Fruit fly (Drosophila melanogaster): Measurements from ENCODE around the gene CG9213.

The CG9213 gene

dm6 chrX:15618953-15619630 is 44.8 kb upstream of the CG9213 start (continued):
- TF ChIP-seq CG9437 (GFP tag; optimal IDR thresholded peaks at IDR 0.05): peak; percentile 56
- TF ChIP-seq ems (GFP tag; optimal IDR thresholded peaks at IDR 0.05): peak; percentile 66
- peak; percentile 53 for TF ChIP-seq CG10267 (tag; optimal IDR thresholded peaks at IDR 0.05)
- no peak for TF ChIP-seq CG9797 (GFP tag; optimal IDR thresholded peaks at IDR 0.05)
- peak; percentile 27 for TF ChIP-seq dm (GFP tag; optimal IDR thresholded peaks at IDR 0.05)
- peak; percentile 80 for TF ChIP-seq CG18599 (GFP tag; optimal IDR thresholded peaks at IDR 0.05)
- TF ChIP-seq schlank (tag; optimal IDR thresholded peaks at IDR 0.05): peak; percentile 50
- TF ChIP-seq peb (GFP tag; IDR thresholded peaks at IDR 0.05): peak; percentile 43; the same call in 1 of the 2 replicates
- no peak for TF ChIP-seq ash1 (GFP tag; optimal IDR thresholded peaks at IDR 0.05)
- TF ChIP-seq CG33557 (GFP tag; optimal IDR thresholded peaks at IDR 0.05): peak; percentile 57
- TF ChIP-seq Fer1 (GFP tag; optimal IDR thresholded peaks at IDR 0.05): peak; percentile 78
- peak; percentile 60 for TF ChIP-seq HmgZ (tag; optimal IDR thresholded peaks at IDR 0.05)
- TF ChIP-seq CoRest (tag; optimal IDR thresholded peaks at IDR 0.05): peak; percentile 85
- TF ChIP-seq Gsc (GFP tag; IDR thresholded peaks at IDR 0.05): peak; percentile 53
- TF ChIP-seq vnd (GFP tag; IDR thresholded peaks at IDR 0.05; ENCODE audit: partially characterized antibody): no peak
- TF ChIP-seq kay (GFP tag; optimal IDR thresholded peaks at IDR 0.05): peak; percentile 77
- TF ChIP-seq CG4404 (GFP tag; IDR thresholded peaks at IDR 0.05): peak; percentile 52
- peak; percentile 80 for TF ChIP-seq CG17829 (tag; optimal IDR thresholded peaks at IDR 0.05)
- TF ChIP-seq CG14014 (GFP tag; IDR thresholded peaks at IDR 0.05): peak; percentile 72
- no peak for TF ChIP-seq CG1832 (GFP tag; optimal IDR thresholded peaks at IDR 0.05)
- TF ChIP-seq CG31441 (GFP tag; IDR thresholded peaks at IDR 0.05): peak; percentile 81
- TF ChIP-seq Drgx (GFP tag; IDR thresholded peaks at IDR 0.05): peak; percentile 57; the same call in 1 of the 2 replicates
- TF ChIP-seq CG2875 (GFP tag; optimal IDR thresholded peaks at IDR 0.05): peak; percentile 76
- no peak for TF ChIP-seq pita (GFP tag; optimal IDR thresholded peaks at IDR 0.05)
- peak; percentile 17 for TF ChIP-seq Fer2 (tag; optimal IDR thresholded peaks at IDR 0.05)
- TF ChIP-seq Dref (GFP tag; IDR thresholded peaks at IDR 0.05): no peak
- TF ChIP-seq phol (tag; optimal IDR thresholded peaks at IDR 0.05): peak; percentile 82
- TF ChIP-seq CG3995 (GFP tag; optimal IDR thresholded peaks at IDR 0.05): peak; percentile 20
- peak; percentile 90 for TF ChIP-seq CG5245 (GFP tag; optimal IDR thresholded peaks at IDR 0.05)
- TF ChIP-seq oc (tag; optimal IDR thresholded peaks at IDR 0.05): peak; percentile 78
- TF ChIP-seq Atf6 (GFP tag; IDR thresholded peaks at IDR 0.05): peak; percentile 71
- TF ChIP-seq CG13296 (GFP tag; optimal IDR thresholded peaks at IDR 0.05): peak; percentile 58
- TF ChIP-seq CG6854 (GFP tag; optimal IDR thresholded peaks at IDR 0.05): peak; percentile 21
- TF ChIP-seq gt (GFP tag; IDR thresholded peaks at IDR 0.05): peak; percentile 56; the same call in 1 of the 2 replicates
- peak; percentile 42 for TF ChIP-seq psq (GFP tag; optimal IDR thresholded peaks at IDR 0.05)
- no peak for TF ChIP-seq Opbp (GFP tag; IDR thresholded peaks at IDR 0.05; ENCODE audit: partially characterized antibody)
- peak; percentile 54 for TF ChIP-seq Nf-YA (GFP tag; IDR thresholded peaks at IDR 0.05)
- TF ChIP-seq CG7963 (GFP tag; IDR thresholded peaks at IDR 0.05; ENCODE audit: partially characterized antibody): no peak
- no peak for TF ChIP-seq Elba2 (GFP tag; optimal IDR thresholded peaks at IDR 0.05)
- no peak for TF ChIP-seq fd102C (GFP tag; optimal IDR thresholded peaks at IDR 0.05)
- 0 out of 2 replicates have a peak, but pooled peaks have one; percentile 44 for TF ChIP-seq CG11085 (GFP tag; IDR thresholded peaks at IDR 0.05)
- TF ChIP-seq CG8359 (GFP tag; optimal IDR thresholded peaks at IDR 0.05; ENCODE audit: borderline replicate concordance): peak; percentile 83
- peak; percentile 61 to 67 for TF ChIP-seq Pdp1 (GFP tag; optimal IDR thresholded peaks at IDR 0.05)
- TF ChIP-seq CG18011 (GFP tag; optimal IDR thresholded peaks at IDR 0.05): peak; percentile 33
- TF ChIP-seq ATbp (GFP tag; optimal IDR thresholded peaks at IDR 0.05): peak; percentile 81
- TF ChIP-seq CG31365 (tag; optimal IDR thresholded peaks at IDR 0.05): peak; percentile 52
- no peak for TF ChIP-seq CG6791 (GFP tag; IDR thresholded peaks at IDR 0.05; ENCODE audit: partially characterized antibody)
- peak in 1 of 3 experiments; percentile 4 for TF ChIP-seq Stat92E (GFP tag; optimal IDR thresholded peaks at IDR 0.05)
